Worm (Caenorhabditis elegans) whole organism, early embryonic: Measurements from ENCODE around the gene csq-1.

Experiments
- B0310.2 ChIP-seq: sonication (generic microtip); optimal IDR thresholded peaks from 2 replicates; lab custom pipeline; 2016; ENCODE audit warnings: mild to moderate bottlenecking, missing genetic modification characterization, missing compliant biosample characterization
- F13C5.2 ChIP-seq: sonication (generic microtip); optimal IDR thresholded peaks from 2 replicates; lab custom pipeline; 2017; ENCODE audit warnings: mild to moderate bottlenecking, missing genetic modification characterization, inconsistent platforms, missing compliant biosample characterization
- aly-1 ChIP-seq: sonication (generic microtip); optimal IDR thresholded peaks from 2 replicates; lab custom pipeline; 2016; ENCODE audit warnings: missing genetic modification characterization, missing compliant biosample characterization
- ama-1 ChIP-seq: fragments of 150-350 bp; optimal IDR thresholded peaks from 2 replicates; lab custom pipeline; 2014
- ceh-13 ChIP-seq: fragments of 200-800 bp; sonication (Bioruptor generic); optimal IDR thresholded peaks from 2 replicates; lab custom pipeline; 2018; ENCODE audit warnings: mild to moderate bottlenecking, missing genetic modification characterization, missing compliant biosample characterization
- ceh-36 ChIP-seq: sonication (generic microtip); optimal IDR thresholded peaks from 2 replicates; lab custom pipeline; 2016; ENCODE audit warnings: missing genetic modification characterization, inconsistent platforms, missing compliant biosample characterization
- ets-7 ChIP-seq: sonication (generic microtip); optimal IDR thresholded peaks from 2 replicates; lab custom pipeline; 2016; ENCODE audit warnings: missing genotype, missing genetic modification characterization, missing compliant biosample characterization
- flt-1 ChIP-seq: fragments of 200-800 bp; sonication (Bioruptor generic); IDR thresholded peaks from 2 replicates; pipeline ENCODE4 v1.3.6; 2022; ENCODE audit warnings: missing genetic modification characterization, missing compliant biosample characterization
- hmbx-1 ChIP-seq: sonication (generic microtip); optimal IDR thresholded peaks from 2 replicates; lab custom pipeline; 2016; ENCODE audit warnings: mild to moderate bottlenecking, missing genetic modification characterization, missing compliant biosample characterization
- hmg-4 ChIP-seq: fragments of 200-800 bp; sonication (Bioruptor generic); optimal IDR thresholded peaks from 2 replicates; lab custom pipeline; 2018; ENCODE audit warnings: mild to moderate bottlenecking, missing genetic modification characterization, missing compliant biosample characterization
- hnd-1 ChIP-seq: sonication (generic microtip); optimal IDR thresholded peaks from 2 replicates; lab custom pipeline; 2016; ENCODE audit warnings: missing genetic modification characterization, missing compliant biosample characterization
- pes-1 ChIP-seq: fragments of 200-800 bp; sonication (Bioruptor generic); IDR thresholded peaks from 2 replicates; pipeline ENCODE4 v1.3.6; 2022; ENCODE audit warnings: missing genetic modification reagents, missing genetic modification characterization, missing compliant biosample characterization
- scrt-1 ChIP-seq: fragments of 200-800 bp; sonication (Bioruptor generic); IDR thresholded peaks from 2 replicates; pipeline ENCODE4 v1.3.6; 2022; ENCODE audit warnings: missing genetic modification characterization, missing compliant biosample characterization
- sea-1 ChIP-seq: fragments of 200-800 bp; sonication (Bioruptor generic); conservative IDR thresholded peaks from 2 replicates; pipeline ENCODE4 v1.3.6; 2022; ENCODE audit warnings: missing genetic modification characterization, missing compliant biosample characterization
- tbx-11 ChIP-seq: fragments of 200-800 bp; sonication (Bioruptor generic); IDR thresholded peaks from 2 replicates; pipeline ENCODE4 v1.3.6; 2022; ENCODE audit warnings: missing genetic modification characterization, missing compliant biosample characterization
- tbx-37 ChIP-seq: fragments of 200-800 bp; sonication (Bioruptor generic); conservative IDR thresholded peaks from 2 replicates; pipeline ENCODE4 v1.3.6; 2022; ENCODE audit warnings: missing genetic modification reagents, missing genetic modification characterization, missing compliant biosample characterization
- tra-4 ChIP-seq: sonication (generic microtip); optimal IDR thresholded peaks from 2 replicates; lab custom pipeline; 2017; ENCODE audit warnings: missing genetic modification characterization, missing compliant biosample characterization

The csq-1 gene

ce11 chrX:14704933-14705332 is 20.3 kb downstream of the csq-1 start:
- no peak for TF ChIP-seq hnd-1 (tag; lab: Kevin White, UChicago)

ce11 chrX:14706698-14707285 is 22.1 kb downstream of the csq-1 start, which contains the start of gene tmem-184:
Gene tmem-184, minus strand, starts transcription at chrX:14706861.
- TF ChIP-seq B0310.2 (tag; lab: Kevin White, UChicago) (no peak), ceh-36 (tag; lab: Kevin White, UChicago) (no peak), scrt-1 (no peak), tbx-11 (GFP tag; lab: Robert Waterston, UW) (no peak), ets-7 (tag; lab: Kevin White, UChicago) (no peak)

DNA sequence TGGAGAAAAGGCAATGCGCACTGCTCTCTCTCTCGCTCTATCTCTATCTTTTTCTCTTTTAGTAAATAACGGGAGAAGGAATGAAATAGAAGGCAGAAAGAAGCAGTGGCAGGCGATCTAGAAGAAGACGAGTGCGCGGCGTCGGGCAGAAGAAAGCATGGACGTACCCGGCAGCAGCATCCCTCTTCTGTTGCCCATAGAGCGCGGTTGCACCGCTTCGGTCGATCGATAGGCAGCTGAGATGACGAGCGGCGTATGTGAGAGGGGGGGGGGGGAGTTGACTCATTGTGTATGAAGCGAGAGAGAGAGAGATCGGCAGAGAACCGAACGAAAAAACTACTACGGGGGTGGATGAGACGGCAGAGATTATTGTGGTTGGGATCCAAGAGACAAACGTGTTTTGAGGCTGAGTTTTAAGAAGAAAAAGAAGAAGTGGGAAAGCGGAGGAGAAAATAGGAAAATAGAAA is 23.5 kb downstream of the csq-1 start:
- peak; percentile 83 for TF ChIP-seq hmg-4 (GFP tag; lab: Kevin White, UChicago)
- peak; percentile 8; the same call in 1 of the 2 replicates for TF ChIP-seq sea-1 (GFP tag; lab: Robert Waterston, UW)
- TF ChIP-seq aly-1 (tag; lab: Kevin White, UChicago) = peak; percentile 4
- peak; percentile 56; the same call in 1 of the 2 replicates for TF ChIP-seq pes-1 (GFP tag; lab: Robert Waterston, UW)
- peak; percentile 29 for TF ChIP-seq B0310.2 (tag; lab: Kevin White, UChicago)
- TF ChIP-seq ama-1 (lab: Kevin White, UChicago) = no peak
- no peak for TF ChIP-seq hnd-1 (tag; lab: Kevin White, UChicago)
- 0 out of 2 replicates have a peak, but pooled peaks have one; percentile 35 for TF ChIP-seq scrt-1
- no peak for TF ChIP-seq hmbx-1 (tag; lab: Kevin White, UChicago)
- TF ChIP-seq F13C5.2 (tag; lab: Kevin White, UChicago) = peak; percentile 84

DNA sequence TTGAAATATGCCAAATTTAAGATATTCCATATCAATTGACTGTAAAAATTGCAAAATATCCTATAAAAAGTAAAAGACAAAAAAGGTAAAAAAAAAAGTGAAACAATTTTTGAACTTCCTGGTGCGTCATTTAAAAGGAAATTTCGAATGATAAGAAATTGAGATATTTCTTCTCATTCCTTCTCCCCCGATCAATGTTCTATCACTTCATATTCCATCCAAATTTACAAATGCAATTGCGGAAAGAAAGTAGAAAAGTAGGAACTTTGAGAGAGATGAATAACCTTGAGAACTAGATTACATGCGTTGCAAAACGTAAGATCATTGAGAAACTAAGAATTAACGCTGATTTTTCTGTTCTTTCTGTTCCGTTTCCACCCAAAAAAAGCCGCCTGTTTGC is 24.9 kb downstream of the csq-1 start:
- no peak for TF ChIP-seq B0310.2 (tag; lab: Kevin White, UChicago)
- TF ChIP-seq ama-1 (lab: Kevin White, UChicago) = no peak
- no peak for TF ChIP-seq ceh-13 (GFP tag; lab: Kevin White, UChicago)
- TF ChIP-seq flt-1 (GFP tag; lab: Robert Waterston, UW) = no peak
- no peak for TF ChIP-seq hmg-4 (GFP tag; lab: Kevin White, UChicago)
- TF ChIP-seq sea-1 (GFP tag; lab: Robert Waterston, UW) = no peak
- no peak for TF ChIP-seq tbx-11 (GFP tag; lab: Robert Waterston, UW)
- no peak for TF ChIP-seq aly-1 (tag; lab: Kevin White, UChicago)
- TF ChIP-seq pes-1 (GFP tag; lab: Robert Waterston, UW) = no peak
- TF ChIP-seq F13C5.2 (tag; lab: Kevin White, UChicago) = no peak

DNA sequence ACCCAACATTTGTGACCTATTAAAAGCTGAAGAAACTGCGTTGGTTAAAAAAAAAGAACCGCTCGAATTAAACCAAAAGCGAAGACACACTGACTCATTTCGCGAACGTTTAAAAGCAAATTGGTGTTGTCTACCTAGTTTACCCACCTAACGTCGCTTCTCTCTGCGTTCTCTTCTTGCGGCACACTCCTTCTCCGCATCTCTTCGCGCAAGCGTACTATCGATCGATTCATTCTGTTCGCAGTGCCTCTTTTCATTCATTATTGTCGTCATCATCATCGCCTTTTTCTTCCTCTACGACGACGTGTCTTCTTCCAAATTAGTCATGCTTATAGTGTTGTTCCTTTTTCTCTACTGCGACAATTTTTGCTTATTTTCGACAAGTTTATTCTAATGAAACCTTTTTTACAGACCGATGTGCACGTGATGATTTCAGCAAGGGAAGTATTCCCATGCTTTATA is 26.5 kb downstream of the csq-1 start, which contains the start of gene atrn-1:
atrn-1 (plus strand) TSS at position 412 of the 462 bp plus-strand sequence.
- TF ChIP-seq tra-4 (tag; lab: Kevin White, UChicago) = no peak
- TF ChIP-seq tbx-37 = no peak
- TF ChIP-seq ceh-13 (GFP tag; lab: Kevin White, UChicago) = no peak

- TF ChIP-seq pes-1 (GFP tag; lab: Robert Waterston, UW) (no peak), flt-1 (GFP tag; lab: Robert Waterston, UW) (no peak), ceh-36 (tag; lab: Kevin White, UChicago) (no peak), ceh-13 (GFP tag; lab: Kevin White, UChicago) (no peak), aly-1 (tag; lab: Kevin White, UChicago) (no peak), F13C5.2 (tag; lab: Kevin White, UChicago) (no peak), scrt-1 (no peak), tra-4 (tag; lab: Kevin White, UChicago) (no peak), ets-7 (tag; lab: Kevin White, UChicago) (no peak), sea-1 (GFP tag; lab: Robert Waterston, UW) (no peak), B0310.2 (tag; lab: Kevin White, UChicago) (no peak), ama-1 (lab: Kevin White, UChicago) (no peak), hmg-4 (GFP tag; lab: Kevin White, UChicago) (no peak)
Observed at ce11 chrX:14715459-14715858, 30.8 kb downstream of the csq-1 start.

- TF ChIP-seq ama-1 (lab: Kevin White, UChicago) = no peak
- TF ChIP-seq pes-1 (GFP tag; lab: Robert Waterston, UW) = no peak
- TF ChIP-seq B0310.2 (tag; lab: Kevin White, UChicago) = no peak
- TF ChIP-seq hmg-4 (GFP tag; lab: Kevin White, UChicago) = no peak
- TF ChIP-seq sea-1 (GFP tag; lab: Robert Waterston, UW) = no peak
- TF ChIP-seq hnd-1 (tag; lab: Kevin White, UChicago) = no peak
- TF ChIP-seq ceh-36 (tag; lab: Kevin White, UChicago) = no peak
- TF ChIP-seq tra-4 (tag; lab: Kevin White, UChicago) = no peak
- no peak for TF ChIP-seq hmbx-1 (tag; lab: Kevin White, UChicago)
Observed at ce11 chrX:14717782-14718181, 33.1 kb downstream of the csq-1 start.

DNA sequence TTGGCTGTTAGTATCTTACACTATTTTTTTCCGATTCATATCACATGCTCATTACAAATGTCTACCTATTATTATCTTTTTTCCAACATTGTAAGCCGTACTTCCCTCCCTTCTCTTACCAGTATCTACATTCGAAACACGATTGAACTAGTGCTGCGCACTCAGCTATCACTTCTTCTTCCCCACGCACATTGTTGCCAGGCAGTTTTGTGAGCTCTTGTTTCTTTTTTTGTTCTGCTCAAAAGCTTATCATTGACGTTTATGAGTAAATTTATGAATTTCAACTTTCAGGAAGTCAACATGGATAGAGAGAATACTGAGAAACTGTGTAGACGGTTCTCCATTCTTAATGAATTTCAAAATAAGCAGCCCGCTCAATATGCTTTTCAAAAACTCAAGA is 36.4 kb downstream of the csq-1 start, which contains the start of gene F33C8.2:
F33C8.2 (plus strand) TSS at position 301 of the 400 bp plus-strand sequence.
- no peak for TF ChIP-seq hmg-4 (GFP tag; lab: Kevin White, UChicago)
- no peak for TF ChIP-seq hnd-1 (tag; lab: Kevin White, UChicago)
- TF ChIP-seq sea-1 (GFP tag; lab: Robert Waterston, UW) = no peak
- TF ChIP-seq aly-1 (tag; lab: Kevin White, UChicago) = no peak
- TF ChIP-seq flt-1 (GFP tag; lab: Robert Waterston, UW) = no peak
- TF ChIP-seq scrt-1 = no peak
- no peak for TF ChIP-seq hmbx-1 (tag; lab: Kevin White, UChicago)
- no peak for TF ChIP-seq ets-7 (tag; lab: Kevin White, UChicago)
- TF ChIP-seq F13C5.2 (tag; lab: Kevin White, UChicago) = no peak
- TF ChIP-seq ceh-36 (tag; lab: Kevin White, UChicago) = no peak
- no peak for TF ChIP-seq B0310.2 (tag; lab: Kevin White, UChicago)
- no peak for TF ChIP-seq tbx-11 (GFP tag; lab: Robert Waterston, UW)
- TF ChIP-seq ceh-13 (GFP tag; lab: Kevin White, UChicago) = no peak
- TF ChIP-seq ama-1 (lab: Kevin White, UChicago) = no peak
